Worm (Caenorhabditis elegans) whole organism, L1 larva: ENCODE data around the gene ilkp-1.

ENCODE experiments used
- aly-2 ChIP-seq: fragments of 150-350 bp; optimal IDR thresholded peaks from 2 replicates; lab custom pipeline; 2014; ENCODE audit warnings: missing biosample characterization, missing genetic modification characterization
- hlh-4 ChIP-seq: sonication (generic microtip); optimal IDR thresholded peaks from 2 replicates; lab custom pipeline; 2016; ENCODE audit warnings: mild to moderate bottlenecking, missing genetic modification characterization, missing compliant biosample characterization
- lin-14 ChIP-seq: fragments of 200-800 bp; sonication (Bioruptor generic); optimal IDR thresholded peaks from 2 replicates; lab custom pipeline; 2018; ENCODE audit warnings: mild to moderate bottlenecking, missing genetic modification characterization, moderate library complexity, missing compliant biosample characterization
- nhr-237 ChIP-seq: fragments of 150-350 bp; optimal IDR thresholded peaks from 2 replicates; lab custom pipeline; 2014; ENCODE audit warnings: missing biosample characterization, missing genetic modification characterization
- nhr-76 ChIP-seq: sonication (generic microtip); optimal IDR thresholded peaks from 2 replicates; lab custom pipeline; 2017; ENCODE audit warnings: missing biosample characterization, missing genetic modification characterization
- rnt-1 ChIP-seq: sonication (generic microtip); optimal IDR thresholded peaks from 2 replicates; lab custom pipeline; 2016; ENCODE audit warnings: mild to moderate bottlenecking, missing genetic modification characterization, moderate library complexity, missing compliant biosample characterization
- sptf-1 ChIP-seq: fragments of 150-350 bp; optimal IDR thresholded peaks from 2 replicates; lab custom pipeline; 2014; ENCODE audit warnings: missing biosample characterization, missing genetic modification characterization
- tbx-2 ChIP-seq: sonication (generic microtip); optimal IDR thresholded peaks from 2 replicates; lab custom pipeline; 2016; ENCODE audit warnings: missing genetic modification characterization, missing compliant biosample characterization
- unc-86 ChIP-seq: sonication (generic microtip); optimal IDR thresholded peaks from 2 replicates; lab custom pipeline; 2016; ENCODE audit warnings: missing genetic modification characterization, missing compliant biosample characterization
- vab-15 ChIP-seq: sonication (generic microtip); optimal IDR thresholded peaks from 2 replicates; lab custom pipeline; 2017; ENCODE audit warnings: missing genotype, mild to moderate bottlenecking, missing genetic modification characterization, missing compliant biosample characterization

- TF ChIP-seq sptf-1 (no peak), rnt-1 (tag; lab: Kevin White, UChicago) (no peak), unc-86 (tag; lab: Kevin White, UChicago) (no peak), tbx-2 (tag; lab: Kevin White, UChicago) (no peak), aly-2 (tag; lab: Kevin White, UChicago) (no peak), vab-15 (tag; lab: Kevin White, UChicago) (no peak), hlh-4 (tag; lab: Kevin White, UChicago) (no peak), nhr-76 (tag; lab: Kevin White, UChicago) (no peak), nhr-237 (tag; lab: Kevin White, UChicago) (no peak), lin-14 (GFP tag; lab: Kevin White, UChicago) (peak; percentile 56)
These were observed 33.2 kb upstream of the ilkp-1 start for ce11 chrII:11016884-11017283.
